Worm (Caenorhabditis elegans) whole organism, midembryonic: ENCODE measurements around the gene srh-47.

Source experiments
- T22C8.4 ChIP-seq: fragments of 200-800 bp; sonication (Bioruptor generic); IDR thresholded peaks from 2 replicates; pipeline ENCODE4 v1.3.6; 2022; ENCODE audit warnings: missing genetic modification characterization, missing compliant biosample characterization
- cog-1 ChIP-seq: sonication (generic microtip); optimal IDR thresholded peaks from 2 replicates; lab custom pipeline; 2016; ENCODE audit warnings: missing genetic modification characterization, missing compliant biosample characterization
- flt-1 ChIP-seq: fragments of 200-800 bp; sonication (Bioruptor generic); IDR thresholded peaks from 2 replicates; pipeline ENCODE4 v1.3.6; 2022; ENCODE audit warnings: missing genetic modification characterization, missing compliant biosample characterization
- klf-2 ChIP-seq: fragments of 200-800 bp; sonication (Bioruptor generic); conservative IDR thresholded peaks from 2 replicates; pipeline ENCODE4 v1.3.6; 2022; ENCODE audit warnings: missing genetic modification reagents, missing genetic modification characterization, missing compliant biosample characterization
- med-1 ChIP-seq: sonication (generic microtip); optimal IDR thresholded peaks from 2 replicates; lab custom pipeline; 2017; ENCODE audit warnings: missing genetic modification characterization, mild to moderate bottlenecking, missing compliant biosample characterization, antibody characterized with exemption, missing genetic modification reagents; ENCODE audit not compliant: insufficient read depth
- ref-1 ChIP-seq: fragments of 200-800 bp; sonication (Bioruptor generic); conservative IDR thresholded peaks from 2 replicates; pipeline ENCODE4 v1.3.6; 2022; ENCODE audit warnings: missing genetic modification reagents, missing genetic modification characterization, missing compliant biosample characterization
- tab-1 ChIP-seq: fragments of 200-800 bp; sonication (Bioruptor generic); IDR thresholded peaks from 2 replicates; pipeline ENCODE4 v1.3.6; 2022; ENCODE audit warnings: missing genetic modification characterization, missing compliant biosample characterization
- ztf-23 ChIP-seq: fragments of 200-800 bp; sonication (Bioruptor generic); IDR thresholded peaks from 2 replicates; pipeline ENCODE4 v1.3.6; 2022; ENCODE audit warnings: missing genetic modification reagents, missing genetic modification characterization, missing compliant biosample characterization
- ztf-29 ChIP-seq: fragments of 200-800 bp; sonication (Bioruptor generic); IDR thresholded peaks from 2 replicates; pipeline ENCODE4 v1.3.6; 2022; ENCODE audit warnings: missing genetic modification reagents, missing genetic modification characterization, missing compliant biosample characterization

The srh-47 gene

ce11 chrV:11326914-11327367 lies 26.5 kb upstream of the srh-47 start, which contains the start of gene tmed-10:
TSS of gene tmed-10 (minus strand) at chrV:11326964.
- TF ChIP-seq ztf-23 (GFP tag; lab: Robert Waterston, UW) (peak; percentile 63; the same call in 1 of the 2 replicates), ztf-29 (no peak), T22C8.4 (GFP tag; lab: Robert Waterston, UW) (0 out of 2 replicates have a peak, but pooled peaks have one; percentile 25), med-1 (GFP tag; lab: Kevin White, UChicago) (no peak), cog-1 (tag; lab: Kevin White, UChicago) (no peak), ref-1 (GFP tag; lab: Robert Waterston, UW) (no peak), klf-2 (GFP tag; lab: Robert Waterston, UW) (no peak), flt-1 (GFP tag; lab: Robert Waterston, UW) (peak; percentile 55; the same call in 1 of the 2 replicates), tab-1 (GFP tag; lab: Robert Waterston, UW) (no peak)

ce11 chrV:11323720-11324119 lies 23.3 kb upstream of the srh-47 start, which contains the start of gene str-141:
TSS of gene str-141 (minus strand) at chrV:11323820.
- TF ChIP-seq cog-1 (tag; lab: Kevin White, UChicago), result no peak
- TF ChIP-seq flt-1 (GFP tag; lab: Robert Waterston, UW), result no peak
- no peak for TF ChIP-seq ztf-23 (GFP tag; lab: Robert Waterston, UW)
- TF ChIP-seq ztf-29, result no peak

ce11 chrV:11321719-11322118 lies 21.3 kb upstream of the srh-47 start, which contains the start of gene F47G9.4:
TSS of gene F47G9.4 (minus strand) at chrV:11321816.
- TF ChIP-seq T22C8.4 (GFP tag; lab: Robert Waterston, UW) (no peak), flt-1 (GFP tag; lab: Robert Waterston, UW) (no peak), ztf-23 (GFP tag; lab: Robert Waterston, UW) (no peak), med-1 (GFP tag; lab: Kevin White, UChicago) (no peak), ztf-29 (no peak), tab-1 (GFP tag; lab: Robert Waterston, UW) (no peak), klf-2 (GFP tag; lab: Robert Waterston, UW) (no peak), ref-1 (GFP tag; lab: Robert Waterston, UW) (no peak), cog-1 (tag; lab: Kevin White, UChicago) (no peak)

ce11 chrV:11320860-11321259 lies 20.4 kb upstream of the srh-47 start:
- TF ChIP-seq ztf-29 (no peak), tab-1 (GFP tag; lab: Robert Waterston, UW) (no peak), flt-1 (GFP tag; lab: Robert Waterston, UW) (no peak), klf-2 (GFP tag; lab: Robert Waterston, UW) (no peak), T22C8.4 (GFP tag; lab: Robert Waterston, UW) (no peak), ref-1 (GFP tag; lab: Robert Waterston, UW) (no peak), ztf-23 (GFP tag; lab: Robert Waterston, UW) (no peak), cog-1 (tag; lab: Kevin White, UChicago) (no peak), med-1 (GFP tag; lab: Kevin White, UChicago) (no peak)

ce11 chrV:11316801-11317200 lies 16.4 kb upstream of the srh-47 start, which contains the start of gene cutl-18:
TSS of gene cutl-18 (minus strand) at chrV:11316901.
- TF ChIP-seq ztf-23 (GFP tag; lab: Robert Waterston, UW) (no peak), klf-2 (GFP tag; lab: Robert Waterston, UW) (no peak), T22C8.4 (GFP tag; lab: Robert Waterston, UW) (no peak), ztf-29 (no peak), ref-1 (GFP tag; lab: Robert Waterston, UW) (no peak), cog-1 (tag; lab: Kevin White, UChicago) (no peak), med-1 (GFP tag; lab: Kevin White, UChicago) (no peak), tab-1 (GFP tag; lab: Robert Waterston, UW) (no peak), flt-1 (GFP tag; lab: Robert Waterston, UW) (no peak)

- TF ChIP-seq cog-1 (tag; lab: Kevin White, UChicago) (peak; percentile 98), flt-1 (GFP tag; lab: Robert Waterston, UW) (peak; percentile 99), klf-2 (GFP tag; lab: Robert Waterston, UW) (peak; percentile 100), T22C8.4 (GFP tag; lab: Robert Waterston, UW) (peak; percentile 99), med-1 (GFP tag; lab: Kevin White, UChicago) (peak; percentile 96), ztf-29 (peak; percentile 100), ref-1 (GFP tag; lab: Robert Waterston, UW) (peak; percentile 99), tab-1 (GFP tag; lab: Robert Waterston, UW) (peak; percentile 100), ztf-23 (GFP tag; lab: Robert Waterston, UW) (peak; percentile 99)
Measured at ce11 chrV:11314025-11314880, 13.8 kb upstream of the srh-47 start.

- no peak for TF ChIP-seq ztf-29
Measured at ce11 chrV:11312904-11313303, 12.5 kb upstream of the srh-47 start.

- TF ChIP-seq tab-1 (GFP tag; lab: Robert Waterston, UW) (no peak), flt-1 (GFP tag; lab: Robert Waterston, UW) (no peak), cog-1 (tag; lab: Kevin White, UChicago) (no peak), ztf-23 (GFP tag; lab: Robert Waterston, UW) (no peak), med-1 (GFP tag; lab: Kevin White, UChicago) (no peak), T22C8.4 (GFP tag; lab: Robert Waterston, UW) (no peak), ztf-29 (no peak), klf-2 (GFP tag; lab: Robert Waterston, UW) (no peak), ref-1 (GFP tag; lab: Robert Waterston, UW) (no peak)
Measured at ce11 chrV:11311013-11311472, 10.6 kb upstream of the srh-47 start, which contains the start of gene T03F7.7. TSS of gene T03F7.7 (plus strand) at chrV:11311422.
